Worm (Caenorhabditis elegans): ENCODE data around the gene W01G7.4.

ce11 chrII:14014637-14015036 is 45.9 kb upstream of the W01G7.4 start:
- TF ChIP-seq lin-15B (tag; optimal IDR thresholded peaks at IDR 0.05) (no peak), efl-1 (optimal IDR thresholded peaks at IDR 0.05) (no peak), efl-1 (GFP tag; optimal IDR thresholded peaks at IDR 0.05 in 1 of 2) (no peak), lin-39 (tag; optimal IDR thresholded peaks at IDR 0.05) (no peak), tlp-1 (tag; optimal IDR thresholded peaks at IDR 0.05) (no peak)
